Worm (Caenorhabditis elegans) whole organism, L4 larva: Measurements from ENCODE around the gene pde-4.

Experiments used
- D1046.2 ChIP-seq: fragments of 200-800 bp; sonication (Bioruptor generic); IDR thresholded peaks from 2 replicates; pipeline ENCODE4 v1.3.6; 2022; ENCODE audit warnings: missing genetic modification characterization, missing compliant biosample characterization
- F44E2.7 ChIP-seq: fragments of 200-800 bp; sonication (Bioruptor generic); IDR thresholded peaks from 2 replicates; pipeline ENCODE4 v2.1.2; 2022; ENCODE audit warnings: missing genetic modification characterization, missing compliant biosample characterization
- lin-39 ChIP-seq: fragments of 150-350 bp; optimal IDR thresholded peaks from 2 replicates; lab custom pipeline; 2014; ENCODE audit warnings: missing biosample characterization, missing genetic modification reagents, missing genetic modification characterization
- madf-5 ChIP-seq, 2 experiments: fragments of 200-800 bp; sonication (Bioruptor generic); IDR thresholded peaks; 2 replicates each; pipeline ENCODE4 v1.3.6; 2022; ENCODE audit warnings: missing compliant biosample characterization in 2 of 2, missing genetic modification characterization in 2 of 2
- mxl-2 ChIP-seq: fragments of 200-800 bp; sonication (Bioruptor generic); conservative IDR thresholded peaks from 2 replicates; pipeline ENCODE4 v1.3.6; 2022; ENCODE audit warnings: missing genetic modification reagents, missing genetic modification characterization, missing compliant biosample characterization
- nhr-102 ChIP-seq: sonication (generic microtip); optimal IDR thresholded peaks from 2 replicates; lab custom pipeline; 2016; ENCODE audit warnings: mild to moderate bottlenecking, missing genetic modification characterization, moderate library complexity, missing compliant biosample characterization
- nhr-25 ChIP-seq: sonication (generic microtip); optimal IDR thresholded peaks from 2 replicates; lab custom pipeline; 2017; ENCODE audit warnings: missing genetic modification characterization, mild to moderate bottlenecking, missing compliant biosample characterization, antibody characterized with exemption, moderate library complexity, borderline replicate concordance; ENCODE audit not compliant: insufficient read depth
- skn-1 ChIP-seq: fragments of 150-350 bp; optimal IDR thresholded peaks from 2 replicates; lab custom pipeline; 2014; ENCODE audit warnings: missing biosample characterization, missing genetic modification characterization
- zfp-2 ChIP-seq: sonication (generic microtip); optimal IDR thresholded peaks from 2 replicates; lab custom pipeline; 2016; ENCODE audit warnings: mild to moderate bottlenecking, missing genetic modification characterization, missing compliant biosample characterization

DNA sequence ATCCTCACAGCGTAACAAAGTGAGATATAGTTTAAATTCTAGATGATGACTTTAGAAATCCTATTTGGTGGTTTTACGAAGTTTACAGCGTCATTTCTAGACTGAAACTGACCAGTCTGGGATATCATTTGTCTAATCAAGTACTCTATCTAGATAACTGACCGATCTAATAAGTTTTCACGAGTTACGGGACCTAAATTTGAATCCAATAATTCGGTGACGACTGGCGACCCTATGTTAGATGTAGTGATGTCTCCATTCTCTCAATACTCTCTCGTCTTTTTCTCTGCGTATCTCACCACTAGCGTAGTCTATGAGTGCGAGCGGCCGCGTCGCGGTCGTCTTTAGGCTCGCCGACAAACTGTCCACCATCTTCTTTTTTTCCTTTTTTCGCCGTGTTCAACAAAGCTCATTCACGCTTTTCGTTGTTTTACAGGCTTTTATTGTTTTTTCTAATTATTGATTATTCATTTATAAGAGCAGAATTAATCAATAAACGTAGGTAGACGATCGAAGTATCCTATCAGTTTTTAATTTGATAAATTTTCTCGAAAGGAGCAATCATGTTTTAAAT, 35.6 kb downstream of the pde-4 start:
- TF ChIP-seq nhr-102 (tag; lab: Kevin White, UChicago) = no peak
- no peak for TF ChIP-seq skn-1
- no peak for TF ChIP-seq nhr-25 (tag; lab: Kevin White, UChicago)
- no peak for TF ChIP-seq madf-5 (GFP tag; IDR thresholded peaks at IDR 0.05; lab: Robert Waterston, UW)
- no peak for TF ChIP-seq lin-39
- TF ChIP-seq F44E2.7 (GFP tag; lab: Robert Waterston, UW) = no peak
- no peak for TF ChIP-seq mxl-2 (GFP tag; lab: Robert Waterston, UW)
- TF ChIP-seq zfp-2 (tag; lab: Kevin White, UChicago) = no peak
- TF ChIP-seq D1046.2 (GFP tag; lab: Robert Waterston, UW) = no peak
